Worm (Caenorhabditis elegans) whole organism, late embryonic: ENCODE data around the gene oig-3.

Source experiments
- C08G9.2 ChIP-seq: sonication (generic microtip); optimal IDR thresholded peaks from 2 replicates; lab custom pipeline; 2016; ENCODE audit warnings: mild to moderate bottlenecking, missing genetic modification characterization, moderate library complexity, missing compliant biosample characterization
- C38D4.7 ChIP-seq: fragments of 200-800 bp; sonication (Bioruptor generic); optimal IDR thresholded peaks from 2 replicates; lab custom pipeline; 2018; ENCODE audit warnings: mild to moderate bottlenecking, missing genetic modification characterization, moderate library complexity, missing compliant biosample characterization
- T23F11.4 ChIP-seq: fragments of 200-800 bp; sonication (Bioruptor generic); optimal IDR thresholded peaks from 2 replicates; lab custom pipeline; 2018; ENCODE audit warnings: mild to moderate bottlenecking, missing genetic modification characterization, missing compliant biosample characterization
- Y22D7AL.16 ChIP-seq: sonication (generic microtip); optimal IDR thresholded peaks from 2 replicates; lab custom pipeline; 2016; ENCODE audit warnings: missing genetic modification characterization, missing compliant biosample characterization
- ahr-1 ChIP-seq: sonication (generic microtip); optimal IDR thresholded peaks from 2 replicates; lab custom pipeline; 2016; ENCODE audit warnings: missing genetic modification characterization, missing compliant biosample characterization
- ama-1 ChIP-seq: fragments of 150-350 bp; optimal IDR thresholded peaks from 2 replicates; lab custom pipeline; 2014
- ceh-14 ChIP-seq: sonication (generic microtip); optimal IDR thresholded peaks from 2 replicates; lab custom pipeline; 2016; ENCODE audit warnings: missing genotype, missing genetic modification characterization, missing compliant biosample characterization
- ceh-2 ChIP-seq: sonication (generic microtip); optimal IDR thresholded peaks from 2 replicates; lab custom pipeline; 2016; ENCODE audit warnings: missing genotype, missing genetic modification characterization, missing compliant biosample characterization
- ceh-30 ChIP-seq: fragments of 150-350 bp; optimal IDR thresholded peaks from 2 replicates; lab custom pipeline; 2014; ENCODE audit warnings: missing biosample characterization, missing genetic modification characterization
- ceh-31 ChIP-seq: sonication (generic microtip); optimal IDR thresholded peaks from 2 replicates; lab custom pipeline; 2016; ENCODE audit warnings: missing genetic modification characterization, missing compliant biosample characterization
- ceh-34 ChIP-seq: sonication (generic microtip); optimal IDR thresholded peaks from 2 replicates; lab custom pipeline; 2016; ENCODE audit warnings: mild to moderate bottlenecking, missing genetic modification characterization, missing compliant biosample characterization
- ceh-45 ChIP-seq: fragments of 200-800 bp; sonication (Bioruptor generic); IDR thresholded peaks from 2 replicates; pipeline ENCODE4 v1.3.6; 2022; ENCODE audit warnings: missing genetic modification reagents, missing genetic modification characterization, missing compliant biosample characterization
- che-1 ChIP-seq: sonication (generic microtip); optimal IDR thresholded peaks from 2 replicates; lab custom pipeline; 2016; ENCODE audit warnings: mild to moderate bottlenecking, missing genetic modification characterization, missing compliant biosample characterization
- dmd-4 ChIP-seq: sonication (generic microtip); optimal IDR thresholded peaks from 2 replicates; lab custom pipeline; 2016; ENCODE audit warnings: borderline replicate concordance, missing genetic modification characterization, missing compliant biosample characterization
- dve-1 ChIP-seq: sonication (generic microtip); optimal IDR thresholded peaks from 2 replicates; lab custom pipeline; 2017; ENCODE audit warnings: antibody characterized with exemption, mild to moderate bottlenecking, missing genetic modification characterization, missing compliant biosample characterization
- elt-2 ChIP-seq: sonication (generic microtip); optimal IDR thresholded peaks from 2 replicates; lab custom pipeline; 2016; ENCODE audit warnings: missing genetic modification reagents, missing genetic modification characterization, missing compliant biosample characterization
- eyg-1 ChIP-seq: sonication (generic microtip); optimal IDR thresholded peaks from 2 replicates; lab custom pipeline; 2016; ENCODE audit warnings: missing genotype, missing genetic modification characterization, missing compliant biosample characterization
- fkh-10 ChIP-seq: fragments of 150-350 bp; optimal IDR thresholded peaks from 2 replicates; lab custom pipeline; 2014; ENCODE audit warnings: missing biosample characterization, missing genetic modification reagents, missing genetic modification characterization
- hlh-15 ChIP-seq: sonication (generic microtip); optimal IDR thresholded peaks from 2 replicates; lab custom pipeline; 2016; ENCODE audit warnings: missing genetic modification characterization, missing compliant biosample characterization
- hlh-30 ChIP-seq: sonication (generic microtip); optimal IDR thresholded peaks from 2 replicates; lab custom pipeline; 2017; ENCODE audit warnings: antibody characterized with exemption, missing genetic modification characterization, missing compliant biosample characterization; ENCODE audit not compliant: insufficient read depth
- hlh-6 ChIP-seq: sonication (generic microtip); optimal IDR thresholded peaks from 2 replicates; lab custom pipeline; 2016; ENCODE audit warnings: missing genotype, missing genetic modification characterization, missing compliant biosample characterization
- lim-6 ChIP-seq: sonication (generic microtip); optimal IDR thresholded peaks from 2 replicates; lab custom pipeline; 2016; ENCODE audit warnings: missing genetic modification characterization, missing compliant biosample characterization
- lin-11 ChIP-seq: fragments of 200-800 bp; sonication (Bioruptor generic); optimal IDR thresholded peaks from 2 replicates; lab custom pipeline; 2018; ENCODE audit warnings: mild to moderate bottlenecking, missing genetic modification characterization, missing compliant biosample characterization
- madf-2 ChIP-seq: sonication (generic microtip); optimal IDR thresholded peaks from 2 replicates; lab custom pipeline; 2017; ENCODE audit warnings: missing genetic modification characterization, missing compliant biosample characterization
- nfya-1 ChIP-seq: sonication (generic microtip); optimal IDR thresholded peaks from 2 replicates; lab custom pipeline; 2017; ENCODE audit warnings: missing genetic modification characterization, mild to moderate bottlenecking, missing compliant biosample characterization, antibody characterized with exemption, moderate library complexity
- nhr-11 ChIP-seq: fragments of 150-350 bp; optimal IDR thresholded peaks from 2 replicates; lab custom pipeline; 2014; ENCODE audit warnings: missing biosample characterization, missing genetic modification characterization
- odd-2 ChIP-seq: sonication (generic microtip); optimal IDR thresholded peaks from 2 replicates; lab custom pipeline; 2017; ENCODE audit warnings: antibody characterized with exemption, mild to moderate bottlenecking, missing genetic modification characterization, missing compliant biosample characterization
- pha-2 ChIP-seq: sonication (generic microtip); optimal IDR thresholded peaks from 2 replicates; lab custom pipeline; 2017; ENCODE audit warnings: mild to moderate bottlenecking, missing genetic modification characterization, missing compliant biosample characterization
- pqm-1 ChIP-seq: sonication (generic microtip); optimal IDR thresholded peaks from 2 replicates; lab custom pipeline; 2016; ENCODE audit warnings: missing genetic modification characterization, missing compliant biosample characterization
- pros-1 ChIP-seq: fragments of 150-350 bp; optimal IDR thresholded peaks from 2 replicates; lab custom pipeline; 2014; ENCODE audit warnings: missing biosample characterization, missing genetic modification reagents, missing genetic modification characterization
- rnt-1 ChIP-seq: sonication (generic microtip); optimal IDR thresholded peaks from 2 replicates; lab custom pipeline; 2016; ENCODE audit warnings: missing genetic modification characterization, missing compliant biosample characterization
- sdc-2 ChIP-seq: sonication (generic microtip); optimal IDR thresholded peaks from 2 replicates; lab custom pipeline; 2016; ENCODE audit warnings: missing genotype, missing genetic modification characterization, missing compliant biosample characterization
- sox-2 ChIP-seq: fragments of 200-800 bp; sonication (Bioruptor generic); IDR thresholded peaks from 2 replicates; pipeline ENCODE4 v1.3.6; 2022; ENCODE audit warnings: missing genetic modification reagents, missing genetic modification characterization, missing compliant biosample characterization
- sox-4 ChIP-seq: sonication (generic microtip); optimal IDR thresholded peaks from 2 replicates; lab custom pipeline; 2017; ENCODE audit warnings: mild to moderate bottlenecking, missing genetic modification characterization, inconsistent platforms, missing compliant biosample characterization
- tbx-2 ChIP-seq: sonication (generic microtip); optimal IDR thresholded peaks from 2 replicates; lab custom pipeline; 2016; ENCODE audit warnings: missing genetic modification characterization, missing compliant biosample characterization
- tbx-7 ChIP-seq: sonication (generic microtip); optimal IDR thresholded peaks from 2 replicates; lab custom pipeline; 2016; ENCODE audit warnings: missing genotype, missing genetic modification characterization, missing compliant biosample characterization
- unc-42 ChIP-seq: sonication (generic microtip); optimal IDR thresholded peaks from 2 replicates; lab custom pipeline; 2016; ENCODE audit warnings: missing genotype, missing genetic modification characterization, missing compliant biosample characterization
- unc-86 ChIP-seq: sonication (generic microtip); optimal IDR thresholded peaks from 2 replicates; lab custom pipeline; 2016; ENCODE audit warnings: missing genetic modification characterization, missing compliant biosample characterization
- zip-5 ChIP-seq: sonication (generic microtip); optimal IDR thresholded peaks from 2 replicates; lab custom pipeline; 2016; ENCODE audit warnings: missing genetic modification characterization, missing compliant biosample characterization

Gene oig-3

ce11 chrV:14726596-14726995, 2.8 kb upstream of the oig-3 start, which contains the start of gene Y50E8A.1:
Gene Y50E8A.1 (plus strand): TSS chrV:14726896.
- no peak for TF ChIP-seq pros-1
- no peak for TF ChIP-seq elt-2
- TF ChIP-seq tbx-2 (tag; lab: Kevin White, UChicago), result no peak

- TF ChIP-seq madf-2 (tag; lab: Kevin White, UChicago) (no peak), rnt-1 (no peak), hlh-6 (tag; lab: Kevin White, UChicago) (no peak), C38D4.7 (GFP tag; lab: Kevin White, UChicago) (no peak), ceh-31 (no peak), ceh-34 (tag; lab: Kevin White, UChicago) (no peak), ahr-1 (tag; lab: Kevin White, UChicago) (no peak), hlh-30 (no peak), lin-11 (tag; lab: Kevin White, UChicago) (no peak), pros-1 (no peak), eyg-1 (tag; lab: Kevin White, UChicago) (no peak), pqm-1 (tag; lab: Kevin White, UChicago) (no peak), unc-86 (no peak), dmd-4 (no peak), zip-5 (no peak), ceh-30 (tag; lab: Kevin White, UChicago) (no peak), tbx-7 (tag; lab: Kevin White, UChicago) (no peak), T23F11.4 (GFP tag; lab: Kevin White, UChicago) (no peak), Y22D7AL.16 (no peak)
Observed at ce11 chrV:14728754-14729153, 689 bp upstream of the oig-3 start, which contains the start of gene Y50E8A.2. Gene Y50E8A.2 (minus strand): TSS chrV:14728854.

ce11 chrV:14734187-14734765, 4.8 kb downstream of the oig-3 start, which contains the start of gene unc-61:
Gene unc-61 (minus strand): TSS chrV:14734237.
- TF ChIP-seq unc-42 (tag; lab: Kevin White, UChicago) (peak; percentile 90), che-1 (tag; lab: Kevin White, UChicago) (no peak)

- TF ChIP-seq ceh-2 (tag; lab: Kevin White, UChicago) (no peak), nhr-11 (tag; lab: Kevin White, UChicago) (no peak), sox-2 (no peak), ceh-14 (tag; lab: Kevin White, UChicago) (no peak), fkh-10 (GFP tag; lab: Kevin White, UChicago) (no peak), hlh-15 (no peak), odd-2 (tag; lab: Kevin White, UChicago) (no peak), C08G9.2 (tag; lab: Kevin White, UChicago) (no peak), sox-4 (tag; lab: Kevin White, UChicago) (no peak), hlh-30 (no peak)
Observed at ce11 chrV:14736851-14737250, 7.4 kb downstream of the oig-3 start, which contains the start of gene Y50E8A.5. Gene Y50E8A.5 (minus strand): TSS chrV:14736951.

- TF ChIP-seq dve-1 (tag; lab: Kevin White, UChicago), result no peak
- TF ChIP-seq lim-6 (tag; lab: Kevin White, UChicago), result no peak
- TF ChIP-seq ama-1 (lab: Kevin White, UChicago), result no peak
- TF ChIP-seq ceh-45 (GFP tag; lab: Robert Waterston, UW), result no peak
- TF ChIP-seq unc-86, result no peak
- TF ChIP-seq sdc-2 (tag; lab: Kevin White, UChicago), result no peak
- TF ChIP-seq pha-2 (tag; lab: Kevin White, UChicago), result no peak
- TF ChIP-seq nfya-1, result no peak
Observed at ce11 chrV:14741233-14741632, 11.8 kb downstream of the oig-3 start, which contains the start of gene Y50E8A.6. Gene Y50E8A.6 (minus strand): TSS chrV:14741333.
